Worm (Caenorhabditis elegans) whole organism, L4/young adult: ENCODE results near the gene clec-59.

ENCODE experiments used
- W03F9.2 ChIP-seq: fragments of 150-350 bp; optimal IDR thresholded peaks from 2 replicates; lab custom pipeline; 2014; ENCODE audit warnings: missing biosample characterization, missing genetic modification characterization
- dao-5 ChIP-seq: sonication (generic microtip); optimal IDR thresholded peaks from 2 replicates; lab custom pipeline; 2016; ENCODE audit warnings: missing genotype, missing genetic modification characterization, moderate library complexity, missing compliant biosample characterization

- TF ChIP-seq W03F9.2 (tag; lab: Kevin White, UChicago): peak; percentile 13
- no peak for TF ChIP-seq dao-5 (tag; lab: Kevin White, UChicago)
These were observed 32.9 kb downstream of the clec-59 start for ce11 chrII:10446300-10446699.
